Fruit fly (Drosophila melanogaster) whole organism, pupa: ENCODE measurements around the gene Ddx1.

Experiments used
- CG10348 ChIP-seq: fragments of 200-800 bp; sonication (Bioruptor generic); IDR thresholded peaks from 2 replicates; pipeline ENCODE4 v1.3.6; 2022; ENCODE audit warnings: missing biosample characterization, missing genetic modification characterization
- CG12605 ChIP-seq: fragments of 200-800 bp; sonication (Bioruptor generic); IDR thresholded peaks from 2 replicates; pipeline ENCODE4 v1.3.6; 2022; ENCODE audit warnings: missing biosample characterization, missing genetic modification characterization
- CG13204 ChIP-seq: fragments of 200-800 bp; sonication (Bioruptor generic); optimal IDR thresholded peaks from 2 replicates; lab custom pipeline; 2018; ENCODE audit warnings: missing biosample characterization, mild to moderate bottlenecking, missing genetic modification characterization, moderate library complexity
- CG14655 ChIP-seq: fragments of 200-800 bp; sonication (Bioruptor generic); optimal IDR thresholded peaks from 3 replicates; lab custom pipeline; 2017; ENCODE audit warnings: mild to moderate bottlenecking, missing biosample characterization, missing genetic modification reagents, missing genetic modification characterization
- CG15710 ChIP-seq: fragments of 200-800 bp; sonication (Bioruptor generic); optimal IDR thresholded peaks from 2 replicates; lab custom pipeline; 2018; ENCODE audit warnings: missing biosample characterization, mild to moderate bottlenecking, missing genetic modification characterization, moderate library complexity
- CG17806 ChIP-seq: fragments of 200-800 bp; sonication (Bioruptor generic); optimal IDR thresholded peaks from 2 replicates; lab custom pipeline; 2018; ENCODE audit warnings: missing biosample characterization, mild to moderate bottlenecking, missing genetic modification characterization, moderate library complexity
- CG32121 ChIP-seq: fragments of 200-800 bp; sonication (Bioruptor generic); IDR thresholded peaks from 2 replicates; pipeline ENCODE4 v1.3.6; 2022; ENCODE audit warnings: missing biosample characterization, missing genetic modification characterization
- CG34367 ChIP-seq: fragments of 200-800 bp; sonication (Bioruptor generic); optimal IDR thresholded peaks from 2 replicates; lab custom pipeline; 2018; ENCODE audit warnings: missing biosample characterization, mild to moderate bottlenecking, missing genetic modification characterization
- CG4496 ChIP-seq: fragments of 200-800 bp; sonication (Bioruptor generic); IDR thresholded peaks from 3 replicates; pipeline ENCODE4 v1.3.6; 2022; ENCODE audit warnings: missing biosample characterization, missing genetic modification characterization
- CG8159 ChIP-seq: fragments of 200-800 bp; sonication (Bioruptor generic); optimal IDR thresholded peaks from 3 replicates; lab custom pipeline; 2018; ENCODE audit warnings: missing biosample characterization, mild to moderate bottlenecking, missing genetic modification characterization, moderate library complexity
- CG8301 ChIP-seq: fragments of 200-800 bp; sonication (Bioruptor generic); optimal IDR thresholded peaks from 2 replicates; lab custom pipeline; 2018; ENCODE audit warnings: missing biosample characterization, mild to moderate bottlenecking, missing genetic modification characterization
- CG9948 ChIP-seq: fragments of 200-800 bp; sonication (Bioruptor generic); optimal IDR thresholded peaks from 2 replicates; lab custom pipeline; 2018; ENCODE audit warnings: missing biosample characterization, mild to moderate bottlenecking, missing genetic modification characterization, moderate library complexity
- D1 ChIP-seq: fragments of 200-800 bp; sonication (Bioruptor generic); optimal IDR thresholded peaks from 2 replicates; lab custom pipeline; 2018; ENCODE audit warnings: missing biosample characterization, mild to moderate bottlenecking, missing genetic modification characterization, moderate library complexity
- EcR ChIP-seq: fragments of 200-800 bp; sonication (Bioruptor generic); optimal IDR thresholded peaks from 3 replicates; lab custom pipeline; 2019; ENCODE audit warnings: missing biosample characterization, missing genetic modification characterization, mild to moderate bottlenecking, moderate library complexity, missing genetic modification reagents
- Ets98B ChIP-seq: fragments of 200-800 bp; sonication (Bioruptor generic); IDR thresholded peaks from 2 replicates; pipeline ENCODE4 v1.3.6; 2022; ENCODE audit warnings: missing biosample characterization, missing genetic modification characterization
- Pif1A ChIP-seq: fragments of 200-800 bp; sonication (Bioruptor generic); optimal IDR thresholded peaks from 3 replicates; lab custom pipeline; 2016; ENCODE audit warnings: missing biosample characterization, missing genetic modification characterization
- Pif1B ChIP-seq: fragments of 200-800 bp; sonication (Bioruptor generic); optimal IDR thresholded peaks from 3 replicates; lab custom pipeline; 2016; ENCODE audit warnings: missing biosample characterization, missing genetic modification characterization
- Snoo ChIP-seq: fragments of 200-800 bp; sonication (Bioruptor generic); optimal IDR thresholded peaks from 3 replicates; lab custom pipeline; 2017; ENCODE audit warnings: missing biosample characterization, mild to moderate bottlenecking, missing genetic modification characterization, inconsistent platforms
- fd96Ca ChIP-seq: fragments of 200-800 bp; sonication (Bioruptor generic); IDR thresholded peaks from 3 replicates; pipeline ENCODE4 v1.3.6; 2022; ENCODE audit warnings: missing biosample characterization, missing genetic modification characterization
- gl ChIP-seq: fragments of 200-800 bp; sonication (Bioruptor generic); optimal IDR thresholded peaks from 2 replicates; lab custom pipeline; 2018; ENCODE audit warnings: missing biosample characterization, mild to moderate bottlenecking, missing genetic modification characterization
- rn ChIP-seq: fragments of 200-800 bp; sonication (Bioruptor generic); IDR thresholded peaks from 2 replicates; pipeline ENCODE4 v1.3.6; 2022; ENCODE audit warnings: missing biosample characterization, missing genetic modification characterization

The Ddx1 gene

dm6 chr3L:22287994-22288766 lies 25.0 kb downstream of the Ddx1 start, which contains the start of the genes Hem and IleRS:
Hem (minus strand) TSS chr3L:22288195.
IleRS (plus strand) TSS chr3L:22288665.
- TF ChIP-seq rn (GFP tag; lab: Robert Waterston, UW), result peak; percentile 83; the same call in 1 of the 2 replicates
- TF ChIP-seq CG9948, result peak; percentile 91
- TF ChIP-seq Pif1A (GFP tag; lab: Kevin White, UChicago), result no peak
- no peak for TF ChIP-seq CG8301
- TF ChIP-seq CG12605, result peak; percentile 88
- no peak for TF ChIP-seq Snoo (tag; lab: Kevin White, UChicago)
- TF ChIP-seq CG15710 (tag; lab: Kevin White, UChicago), result peak; percentile 89
- TF ChIP-seq CG10348 (GFP tag; lab: Robert Waterston, UW), result peak; percentile 17; the same call in 1 of the 2 replicates
- peak; percentile 89 for TF ChIP-seq Ets98B (GFP tag; lab: Robert Waterston, UW)
- peak; percentile 91 for TF ChIP-seq CG17806 (tag; lab: Kevin White, UChicago)
- peak; percentile 39 for TF ChIP-seq gl (tag; lab: Kevin White, UChicago)
- peak; percentile 92 for TF ChIP-seq CG8159 (tag; lab: Kevin White, UChicago)
- TF ChIP-seq Pif1B (GFP tag; lab: Kevin White, UChicago), result no peak
- peak; percentile 89 for TF ChIP-seq CG34367
- TF ChIP-seq CG4496 (GFP tag; lab: Robert Waterston, UW), result peak; percentile 94
- TF ChIP-seq CG14655 (GFP tag; lab: Kevin White, UChicago), result no peak
- TF ChIP-seq EcR, result no peak
- peak; percentile 49; the same call in 2 of the 3 replicates for TF ChIP-seq fd96Ca
- no peak for TF ChIP-seq D1 (tag; lab: Kevin White, UChicago)
- TF ChIP-seq CG32121 (GFP tag; lab: Robert Waterston, UW), result peak; percentile 90
- TF ChIP-seq CG13204, result no peak
